Fruit fly (Drosophila melanogaster): ENCODE results near the gene CG17597.

- TF ChIP-seq fd102C (GFP tag; optimal IDR thresholded peaks at IDR 0.05): no peak
- no peak for TF ChIP-seq CG2199 (GFP tag; IDR thresholded peaks at IDR 0.05)
- TF ChIP-seq MTF-1 (GFP tag; optimal IDR thresholded peaks at IDR 0.05; ENCODE audit: borderline replicate concordance): no peak
- no peak for TF ChIP-seq CG14965 (GFP tag; optimal IDR thresholded peaks at IDR 0.05; ENCODE audit: borderline replicate concordance)
Observed at dm6 chr2L:18782212-18782825, 48.6 kb downstream of the CG17597 start.

Data from whole organism, embryonic.